3 fruit fly cellular contexts compared by ENCODE assay signal in genomic region chr3R:18199885-18200249, dm6.
TF ChIP-seq lines count a peak whose summit lies in the region.

No protein-coding gene starts in this region.

- TF ChIP-seq CTCF in whole organism, embryonic (GFP tag; optimal IDR thresholded peaks at IDR 0.05; lab: Kevin White, UChicago) = no peak

TF ChIP-seq in whole organism, embryonic, 481 proteins besides CTCF, POLR2A, EP300 and RAD21:
- TF ChIP-seq BEAF-32 (GFP tag; optimal IDR thresholded peaks at IDR 0.05; lab: Kevin White, UChicago) (peak; percentile 27), org-1 (GFP tag; optimal IDR thresholded peaks at IDR 0.05; lab: Kevin White, UChicago) (no peak), lab (GFP tag; optimal IDR thresholded peaks at IDR 0.05; lab: Kevin White, UChicago) (no peak), MTF-1 (GFP tag; optimal IDR thresholded peaks at IDR 0.05; lab: Kevin White, UChicago; ENCODE audit: borderline replicate concordance) (no peak), ewg (GFP tag; optimal IDR thresholded peaks at IDR 0.05; lab: Kevin White, UChicago) (peak; percentile 69), unc-4 (GFP tag; IDR thresholded peaks at IDR 0.05; lab: Robert Waterston, UW; ENCODE audit: partially characterized antibody) (no peak), ATbp (GFP tag; optimal IDR thresholded peaks at IDR 0.05; lab: Kevin White, UChicago) (no peak), Gug (GFP tag; IDR thresholded peaks at IDR 0.05; lab: Robert Waterston, UW) (no peak), CG15601 (tag; optimal IDR thresholded peaks at IDR 0.05; lab: Kevin White, UChicago) (peak; percentile 43), CG9797 (GFP tag; optimal IDR thresholded peaks at IDR 0.05; lab: Kevin White, UChicago) (peak; percentile 45), CG10431 (GFP tag; optimal IDR thresholded peaks at IDR 0.05; lab: Kevin White, UChicago) (peak; percentile 100), Dp (GFP tag; optimal IDR thresholded peaks at IDR 0.05; lab: Kevin White, UChicago) (peak; percentile 60), gfzf (GFP tag; optimal IDR thresholded peaks at IDR 0.05; lab: Kevin White, UChicago) (peak; percentile 57), gem (tag; optimal IDR thresholded peaks at IDR 0.05; lab: Kevin White, UChicago) (no peak), Spps (tag; optimal IDR thresholded peaks at IDR 0.05; lab: Kevin White, UChicago) (no peak), CG10274 (GFP tag; optimal IDR thresholded peaks at IDR 0.05; lab: Kevin White, UChicago) (no peak), CG17186 (GFP tag; optimal IDR thresholded peaks at IDR 0.05; lab: Kevin White, UChicago) (peak; percentile 37), D (optimal IDR thresholded peaks at IDR 0.05; lab: Kevin White, UChicago) (peak; percentile 6), D (GFP tag; optimal IDR thresholded peaks at IDR 0.05; lab: Kevin White, UChicago) (no peak), pum (GFP tag; optimal IDR thresholded peaks at IDR 0.05; lab: Kevin White, UChicago) (no peak), bigmax (GFP tag; optimal IDR thresholded peaks at IDR 0.05; lab: Kevin White, UChicago) (no peak), tio (GFP tag; optimal IDR thresholded peaks at IDR 0.05; lab: Kevin White, UChicago) (no peak), CG4360 (GFP tag; IDR thresholded peaks at IDR 0.05; lab: Robert Waterston, UW) (no peak), CG7839 (tag; optimal IDR thresholded peaks at IDR 0.05; lab: Kevin White, UChicago) (no peak), CHES-1-like (GFP tag; optimal IDR thresholded peaks at IDR 0.05; lab: Kevin White, UChicago) (no peak), stwl (tag; optimal IDR thresholded peaks at IDR 0.05; lab: Kevin White, UChicago) (peak; percentile 84), ara (GFP tag; IDR thresholded peaks at IDR 0.05; lab: Robert Waterston, UW) (no peak), oc (tag; optimal IDR thresholded peaks at IDR 0.05; lab: Kevin White, UChicago) (no peak)

TF ChIP-seq in whole organism, prepupa, 60 proteins besides CTCF, POLR2A, EP300 and RAD21:
- TF ChIP-seq CG1621 (tag; optimal IDR thresholded peaks at IDR 0.05; lab: Kevin White, UChicago) = no peak
- no peak for TF ChIP-seq esn (GFP tag; optimal IDR thresholded peaks at IDR 0.05; lab: Kevin White, UChicago)
- peak; percentile 89 for TF ChIP-seq dsx (GFP tag; optimal IDR thresholded peaks at IDR 0.05; lab: Kevin White, UChicago; ENCODE audit: poor library complexity, severe bottlenecking)

TF ChIP-seq in whole organism, wandering third instar larva, 38 proteins besides CTCF, POLR2A, EP300 and RAD21:
- no peak for TF ChIP-seq foxo (GFP tag; optimal IDR thresholded peaks at IDR 0.05; lab: Kevin White, UChicago)
- no peak for TF ChIP-seq brk (GFP tag; optimal IDR thresholded peaks at IDR 0.05; lab: Kevin White, UChicago)
- no peak for TF ChIP-seq Rel (GFP tag; optimal IDR thresholded peaks at IDR 0.05; lab: Kevin White, UChicago)
- peak; percentile 80 for TF ChIP-seq Rel (tag; optimal IDR thresholded peaks at IDR 0.05; lab: Kevin White, UChicago)
- no peak for TF ChIP-seq lola (GFP tag; optimal IDR thresholded peaks at IDR 0.05; lab: Kevin White, UChicago)
- TF ChIP-seq psq (GFP tag; optimal IDR thresholded peaks at IDR 0.05; lab: Kevin White, UChicago) = no peak
